Worm (Caenorhabditis elegans): Measurements from ENCODE around the gene srx-36.

The srx-36 gene

DNA sequence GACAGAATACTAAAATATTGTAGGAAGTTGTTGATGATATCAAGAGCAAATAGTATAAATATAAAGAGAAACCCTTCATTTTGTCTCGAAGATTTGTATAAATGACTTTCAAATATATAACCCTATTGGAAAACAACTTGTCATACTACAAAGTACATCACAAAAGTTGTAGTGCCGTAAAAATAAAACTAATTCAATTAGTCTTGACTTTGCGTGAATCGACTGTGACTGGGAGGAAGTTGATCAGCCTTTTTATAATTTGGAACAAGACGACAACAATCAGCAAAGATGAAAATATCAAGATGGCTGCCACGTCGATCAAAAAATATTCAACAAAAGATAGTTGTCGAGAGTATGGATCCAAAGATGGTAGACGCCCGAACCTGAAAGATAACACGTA, 11.0 kb upstream of the srx-36 start, which contains the start of gene ugt-40:
TSS of gene ugt-40 (minus strand) at position 101 of the 400 bp plus-strand sequence.
- TF ChIP-seq him-1 (tag; optimal IDR thresholded peaks at IDR 0.05) (no peak), dao-5 (tag; optimal IDR thresholded peaks at IDR 0.05) (no peak), W03F9.2 (tag; optimal IDR thresholded peaks at IDR 0.05) (no peak)

- TF ChIP-seq dao-5 (tag; optimal IDR thresholded peaks at IDR 0.05) (no peak), him-1 (tag; optimal IDR thresholded peaks at IDR 0.05) (no peak), W03F9.2 (tag; optimal IDR thresholded peaks at IDR 0.05) (no peak)
Observed at ce11 chrV:7140368-7140767, 9.5 kb upstream of the srx-36 start.

ce11 chrV:7138320-7138719, 7.4 kb upstream of the srx-36 start, which contains the start of gene str-112:
str-112 (minus strand) TSS chrV:7138420.
- TF ChIP-seq him-1 (tag; optimal IDR thresholded peaks at IDR 0.05) (no peak), dao-5 (tag; optimal IDR thresholded peaks at IDR 0.05) (no peak), W03F9.2 (tag; optimal IDR thresholded peaks at IDR 0.05) (no peak)

DNA sequence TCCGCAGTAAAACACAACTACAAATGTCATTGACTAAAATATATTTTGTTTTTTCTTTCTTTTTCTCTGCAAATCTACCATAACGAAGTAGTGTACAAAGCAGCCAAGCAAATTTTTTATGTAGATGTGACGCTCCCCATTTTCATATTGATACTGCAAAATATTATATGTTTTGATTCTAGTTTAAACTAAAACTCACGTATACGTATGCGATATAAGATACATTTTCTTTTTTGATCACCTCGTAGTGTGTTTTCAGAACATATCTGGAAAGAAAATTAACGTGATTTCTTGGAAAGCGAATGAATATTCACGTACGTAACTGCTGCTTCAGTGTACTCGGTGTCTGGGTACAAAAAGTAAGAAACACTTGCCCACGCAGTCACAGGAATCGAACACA, 6.0 kb upstream of the srx-36 start:
- TF ChIP-seq him-1 (tag; optimal IDR thresholded peaks at IDR 0.05) (no peak), dao-5 (tag; optimal IDR thresholded peaks at IDR 0.05) (no peak), W03F9.2 (tag; optimal IDR thresholded peaks at IDR 0.05) (no peak)

DNA sequence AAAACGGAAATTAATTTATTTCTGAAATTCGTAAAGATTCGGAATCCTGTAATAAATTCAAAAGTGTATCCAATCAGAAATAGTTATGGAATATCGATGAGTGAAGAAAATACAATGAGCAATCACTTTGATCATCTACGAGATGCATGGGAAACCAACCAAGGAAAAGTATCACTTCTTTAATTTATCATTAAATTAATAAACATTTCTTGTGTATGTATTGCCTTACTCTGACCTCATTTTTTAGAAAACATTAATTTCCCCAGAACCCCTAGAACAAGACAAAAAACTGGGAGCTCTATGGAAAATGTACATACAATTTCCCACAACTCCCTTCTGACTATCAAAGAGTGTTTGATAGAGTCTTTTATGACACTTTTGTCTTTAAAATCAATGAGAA, 3.1 kb upstream of the srx-36 start, which contains the start of gene F10D2.16:
TSS of gene F10D2.16 (plus strand) at position 301 of the 400 bp plus-strand sequence.
- TF ChIP-seq him-1 (tag; optimal IDR thresholded peaks at IDR 0.05) (no peak), dao-5 (tag; optimal IDR thresholded peaks at IDR 0.05) (no peak), W03F9.2 (tag; optimal IDR thresholded peaks at IDR 0.05) (no peak)

DNA sequence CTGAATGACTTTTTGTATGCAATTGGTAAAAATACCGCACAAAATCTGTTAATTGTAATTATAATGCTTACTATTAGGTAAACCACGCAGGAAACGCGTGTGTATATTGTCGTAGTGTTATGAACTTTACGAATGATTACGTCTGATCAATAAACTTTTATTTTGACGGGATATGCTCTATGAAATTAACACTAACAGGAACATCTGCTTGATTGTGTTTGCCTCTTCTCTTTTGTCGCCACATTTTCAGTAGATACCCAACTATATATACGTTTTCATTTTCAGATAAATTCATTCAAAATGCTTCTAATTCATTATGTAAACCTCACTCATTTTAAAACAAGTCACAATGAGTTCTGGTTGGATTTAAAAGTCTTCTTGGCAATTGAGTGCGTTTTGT, 1.4 kb upstream of the srx-36 start, which contains the start of gene sre-10:
TSS of gene sre-10 (plus strand) at position 301 of the 400 bp plus-strand sequence.
- TF ChIP-seq him-1 (tag; optimal IDR thresholded peaks at IDR 0.05) = no peak
- no peak for TF ChIP-seq W03F9.2 (tag; optimal IDR thresholded peaks at IDR 0.05)
- TF ChIP-seq dao-5 (tag; optimal IDR thresholded peaks at IDR 0.05) = no peak

DNA sequence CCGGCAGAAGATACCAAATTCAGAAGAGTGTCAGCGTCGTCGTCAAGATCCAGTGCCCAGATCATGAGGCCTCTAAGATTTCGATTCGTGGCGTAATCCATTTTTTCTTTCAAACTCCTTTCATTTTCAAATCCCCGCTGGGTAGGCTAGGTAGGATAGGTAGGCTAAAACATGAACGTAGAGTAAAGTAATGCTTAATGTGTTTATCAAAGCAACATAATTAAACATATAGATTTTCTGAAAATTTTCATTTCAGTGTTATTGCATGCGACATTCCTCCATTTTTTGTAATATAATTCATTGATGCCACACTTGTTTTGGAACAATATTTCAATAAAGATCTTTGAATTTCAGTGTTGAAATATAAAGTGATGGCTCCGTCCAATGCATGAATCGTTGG, 1.4 kb downstream of the srx-36 start, which contains the start of gene T01C4.8:
TSS of gene T01C4.8 (minus strand) at position 101 of the 400 bp plus-strand sequence.
- no peak for TF ChIP-seq W03F9.2 (tag; optimal IDR thresholded peaks at IDR 0.05)

ce11 chrV:7123979-7124378, 6.9 kb downstream of the srx-36 start:
- TF ChIP-seq dao-5 (tag; optimal IDR thresholded peaks at IDR 0.05) = no peak
- TF ChIP-seq him-1 (tag; optimal IDR thresholded peaks at IDR 0.05) = no peak
- TF ChIP-seq W03F9.2 (tag; optimal IDR thresholded peaks at IDR 0.05) = no peak

ce11 chrV:7123188-7123708, 7.6 kb downstream of the srx-36 start, which contains the start of gene lmd-5:
lmd-5 (plus strand) TSS chrV:7123658.
- TF ChIP-seq dao-5 (tag; optimal IDR thresholded peaks at IDR 0.05) (no peak), W03F9.2 (tag; optimal IDR thresholded peaks at IDR 0.05) (no peak), him-1 (tag; optimal IDR thresholded peaks at IDR 0.05) (no peak)

DNA sequence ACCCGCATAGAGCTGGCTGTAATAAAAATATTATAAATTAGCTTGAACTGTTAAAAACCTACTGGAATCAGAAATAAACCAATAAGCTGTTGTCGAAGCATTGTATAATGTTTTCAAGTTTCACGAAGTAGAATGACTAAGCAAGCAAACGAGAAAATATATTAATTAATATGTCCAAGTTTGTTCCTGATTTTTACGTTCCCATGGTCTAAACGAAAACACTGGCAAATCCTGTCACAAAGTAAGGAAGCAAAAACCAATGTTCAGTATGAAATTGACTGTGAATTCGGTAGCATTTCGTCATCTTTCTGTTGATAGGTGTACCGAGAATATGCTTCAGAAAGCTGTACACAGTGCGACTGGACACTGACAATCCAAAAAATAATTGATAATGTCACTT, 10.7 kb downstream of the srx-36 start, which contains the start of gene srx-34:
TSS of gene srx-34 (minus strand) at position 101 of the 400 bp plus-strand sequence.
- TF ChIP-seq dao-5 (tag; optimal IDR thresholded peaks at IDR 0.05) (no peak), W03F9.2 (tag; optimal IDR thresholded peaks at IDR 0.05) (no peak), him-1 (tag; optimal IDR thresholded peaks at IDR 0.05) (no peak)

ce11 chrV:7118796-7119195, 12.1 kb downstream of the srx-36 start, which contains the start of gene srx-33:
srx-33 (minus strand) TSS chrV:7118896.
- TF ChIP-seq him-1 (tag; optimal IDR thresholded peaks at IDR 0.05) (no peak), W03F9.2 (tag; optimal IDR thresholded peaks at IDR 0.05) (no peak), dao-5 (tag; optimal IDR thresholded peaks at IDR 0.05) (no peak)

- TF ChIP-seq him-1 (tag; optimal IDR thresholded peaks at IDR 0.05) (no peak), W03F9.2 (tag; optimal IDR thresholded peaks at IDR 0.05) (no peak), dao-5 (tag; optimal IDR thresholded peaks at IDR 0.05) (no peak)
Observed at ce11 chrV:7112223-7112622, 18.7 kb downstream of the srx-36 start.

- no peak for TF ChIP-seq him-1 (tag; optimal IDR thresholded peaks at IDR 0.05)
- no peak for TF ChIP-seq W03F9.2 (tag; optimal IDR thresholded peaks at IDR 0.05)
- TF ChIP-seq dao-5 (tag; optimal IDR thresholded peaks at IDR 0.05) = no peak
Observed at ce11 chrV:7111276-7111675, 19.6 kb downstream of the srx-36 start.

DNA sequence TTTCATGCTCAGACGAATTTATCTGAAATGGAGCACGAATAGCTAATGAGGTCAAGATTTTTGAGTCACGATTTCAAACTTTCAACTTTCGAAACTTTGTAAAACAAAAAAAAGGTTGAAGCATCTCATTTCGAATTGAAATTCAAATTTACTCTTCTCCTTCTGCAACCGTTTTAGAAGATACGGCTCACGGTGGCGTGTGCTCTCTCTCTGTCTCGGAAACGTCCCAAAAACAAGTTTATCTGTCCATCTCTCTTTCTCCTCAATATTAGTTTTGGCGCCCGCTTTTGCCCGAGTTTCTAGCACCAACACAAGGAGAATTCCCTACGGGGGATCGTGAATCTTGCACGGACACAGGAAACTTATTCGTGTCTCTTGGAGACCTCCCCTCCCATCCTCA, 20.5 kb downstream of the srx-36 start:
- no peak for TF ChIP-seq dao-5 (tag; optimal IDR thresholded peaks at IDR 0.05)
- no peak for TF ChIP-seq W03F9.2 (tag; optimal IDR thresholded peaks at IDR 0.05)
- no peak for TF ChIP-seq him-1 (tag; optimal IDR thresholded peaks at IDR 0.05)

All from whole organism, L4/young adult.